Worm (Caenorhabditis elegans) whole organism, late embryonic: ENCODE results near the gene C09G12.17.

Experiments
- K02D7.2 ChIP-seq: sonication (generic microtip); optimal IDR thresholded peaks from 2 replicates; lab custom pipeline; 2017; ENCODE audit warnings: mild to moderate bottlenecking, missing genetic modification characterization, missing compliant biosample characterization
- ceh-14 ChIP-seq: sonication (generic microtip); optimal IDR thresholded peaks from 2 replicates; lab custom pipeline; 2016; ENCODE audit warnings: missing genotype, missing genetic modification characterization, missing compliant biosample characterization
- ceh-34 ChIP-seq: sonication (generic microtip); optimal IDR thresholded peaks from 2 replicates; lab custom pipeline; 2016; ENCODE audit warnings: mild to moderate bottlenecking, missing genetic modification characterization, missing compliant biosample characterization
- ceh-9 ChIP-seq: sonication (generic microtip); optimal IDR thresholded peaks from 2 replicates; lab custom pipeline; 2016; ENCODE audit warnings: mild to moderate bottlenecking, missing genetic modification characterization, inconsistent platforms, missing compliant biosample characterization
- ets-4 ChIP-seq: sonication (generic microtip); optimal IDR thresholded peaks from 2 replicates; lab custom pipeline; 2016; ENCODE audit warnings: missing genetic modification characterization, missing compliant biosample characterization
- fkh-10 ChIP-seq: fragments of 150-350 bp; optimal IDR thresholded peaks from 2 replicates; lab custom pipeline; 2014; ENCODE audit warnings: missing biosample characterization, missing genetic modification reagents, missing genetic modification characterization
- odd-2 ChIP-seq: sonication (generic microtip); optimal IDR thresholded peaks from 2 replicates; lab custom pipeline; 2017; ENCODE audit warnings: antibody characterized with exemption, mild to moderate bottlenecking, missing genetic modification characterization, missing compliant biosample characterization
- pha-4 ChIP-seq: fragments of 150-350 bp; optimal IDR thresholded peaks from 2 replicates; lab custom pipeline; 2018; ENCODE audit warnings: missing biosample characterization, missing genetic modification reagents, missing genetic modification characterization
- sox-2 ChIP-seq: fragments of 200-800 bp; sonication (Bioruptor generic); IDR thresholded peaks from 2 replicates; pipeline ENCODE4 v1.3.6; 2022; ENCODE audit warnings: missing genetic modification reagents, missing genetic modification characterization, missing compliant biosample characterization
- tbx-2 ChIP-seq: sonication (generic microtip); optimal IDR thresholded peaks from 2 replicates; lab custom pipeline; 2016; ENCODE audit warnings: missing genetic modification characterization, missing compliant biosample characterization
- unc-42 ChIP-seq: sonication (generic microtip); optimal IDR thresholded peaks from 2 replicates; lab custom pipeline; 2016; ENCODE audit warnings: missing genotype, missing genetic modification characterization, missing compliant biosample characterization

- TF ChIP-seq ceh-34 (no peak), pha-4 (no peak), tbx-2 (tag; lab: Kevin White, UChicago) (no peak), sox-2 (GFP tag; lab: Robert Waterston, UW) (no peak), ceh-14 (tag; lab: Kevin White, UChicago) (no peak), K02D7.2 (tag; lab: Kevin White, UChicago) (no peak), ceh-9 (tag; lab: Kevin White, UChicago) (no peak), odd-2 (tag; lab: Kevin White, UChicago) (no peak), unc-42 (tag; lab: Kevin White, UChicago) (no peak), fkh-10 (GFP tag; lab: Kevin White, UChicago) (no peak), ets-4 (tag; lab: Kevin White, UChicago) (no peak)
Observed at ce11 chrIV:3526144-3526797, 30.0 kb upstream of the C09G12.17 start.
